Worm (Caenorhabditis elegans): ENCODE results near the gene T22F7.4.

The T22F7.4 gene

DNA sequence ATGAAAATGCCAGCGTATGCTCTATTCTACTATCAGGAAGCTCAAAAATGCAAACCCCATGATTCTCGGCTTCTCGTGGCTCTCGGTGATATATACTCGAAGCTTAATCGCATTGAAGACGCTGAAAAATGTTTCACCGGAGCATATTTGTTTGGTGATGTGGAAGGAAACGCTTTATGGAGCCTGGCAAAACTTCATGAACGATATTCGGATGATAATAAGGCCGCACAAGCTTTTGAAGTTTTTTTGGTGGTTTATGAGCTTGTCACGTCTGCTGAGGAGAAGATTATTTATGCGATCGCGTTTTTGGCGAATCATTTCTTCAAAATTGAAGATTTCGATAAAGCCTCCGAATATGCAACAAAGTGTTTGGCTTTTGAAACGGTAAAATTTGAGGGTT, 45.5 kb downstream of the T22F7.4 start:
- TF ChIP-seq ztf-11 (tag; optimal IDR thresholded peaks at IDR 0.05) (no peak), ceh-16 (tag; optimal IDR thresholded peaks at IDR 0.05) (no peak), lsy-2 (tag; optimal IDR thresholded peaks at IDR 0.05) (no peak), R02D3.7 (tag; optimal IDR thresholded peaks at IDR 0.05) (no peak), nhr-12 (tag; optimal IDR thresholded peaks at IDR 0.05) (no peak), Y55F3AM.14 (GFP tag; optimal IDR thresholded peaks at IDR 0.05) (no peak), sma-3 (GFP tag; optimal IDR thresholded peaks at IDR 0.05) (no peak), lin-13 (GFP tag; optimal IDR thresholded peaks at IDR 0.05) (no peak)

DNA sequence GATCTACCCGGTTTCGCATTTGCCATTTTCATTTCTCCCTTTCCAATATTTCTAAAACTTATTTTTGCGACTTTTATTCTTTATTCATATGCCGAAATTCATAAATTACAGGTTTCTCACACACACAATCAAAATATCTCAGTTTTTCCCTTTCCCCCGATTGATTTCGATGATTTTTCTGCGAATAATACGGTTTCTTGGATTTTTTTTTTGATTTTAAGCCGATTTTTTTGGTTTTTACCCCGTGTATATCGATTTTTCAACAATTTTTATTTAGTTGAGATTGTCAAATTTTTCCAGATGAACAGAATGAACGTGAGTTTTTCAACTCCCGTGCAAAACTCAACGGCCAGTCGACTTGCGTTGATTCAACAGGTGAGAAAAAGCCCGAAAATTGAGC, 51.6 kb downstream of the T22F7.4 start, which contains the start of gene mat-3:
mat-3 (plus strand) TSS at position 301 of the 400 bp plus-strand sequence.
- no peak for TF ChIP-seq ztf-1 (GFP tag; conservative IDR thresholded peaks at IDR 0.05)
- TF ChIP-seq sma-3 (GFP tag; optimal IDR thresholded peaks at IDR 0.05), result no peak
- TF ChIP-seq nhr-11 (tag; optimal IDR thresholded peaks at IDR 0.05), result no peak
- TF ChIP-seq ZK546.5 (tag; optimal IDR thresholded peaks at IDR 0.05), result no peak
- no peak for TF ChIP-seq nhr-129 (tag; optimal IDR thresholded peaks at IDR 0.05)
- no peak for TF ChIP-seq gmeb-1 (tag; optimal IDR thresholded peaks at IDR 0.05)
- TF ChIP-seq ama-1 (optimal IDR thresholded peaks at IDR 0.05), result no peak
- TF ChIP-seq Y55F3AM.14 (GFP tag; optimal IDR thresholded peaks at IDR 0.05), result no peak
- TF ChIP-seq crh-2 (tag; optimal IDR thresholded peaks at IDR 0.05), result no peak

Measured in whole organism, L2 larva.